Fruit fly (Drosophila melanogaster): Measurements from ENCODE around the gene CG13983.

dm6 chr2L:6309879-6310278 is 45.6 kb upstream of the CG13983 start:
- no peak for TF ChIP-seq EcR (GFP tag; optimal IDR thresholded peaks at IDR 0.05)
- no peak for TF ChIP-seq psq (optimal IDR thresholded peaks at IDR 0.05)
